Fruit fly (Drosophila melanogaster): ENCODE results near the gene CG6271.

DNA sequence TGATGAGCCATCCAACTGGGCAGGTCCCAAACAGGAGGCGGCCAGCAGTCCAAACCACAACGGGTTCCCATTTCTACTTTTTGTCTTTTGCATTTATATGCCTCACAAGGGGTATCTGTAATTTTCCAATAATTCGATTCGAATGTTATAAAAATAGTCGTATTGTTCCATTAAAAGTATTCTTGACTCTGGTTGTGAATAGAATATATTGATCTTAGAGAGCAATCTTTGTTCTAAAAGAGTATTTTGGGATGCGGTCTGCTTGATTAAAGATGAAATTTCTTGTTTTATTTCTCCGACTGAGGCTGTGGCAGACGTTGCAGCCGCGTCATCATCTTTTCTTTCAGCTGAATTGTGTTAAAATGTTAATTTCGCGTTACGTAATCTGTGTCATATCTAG, 8.0 kb upstream of the CG6271 start:
- TF ChIP-seq CG11902 (GFP tag; optimal IDR thresholded peaks at IDR 0.05) (no peak), acj6 (GFP tag; optimal IDR thresholded peaks at IDR 0.05) (no peak), Ets21C (GFP tag; optimal IDR thresholded peaks at IDR 0.05) (no peak), Smox (GFP tag; optimal IDR thresholded peaks at IDR 0.05) (no peak), CG7368 (GFP tag; optimal IDR thresholded peaks at IDR 0.05) (no peak), net (GFP tag; optimal IDR thresholded peaks at IDR 0.05) (no peak), OdsH (GFP tag; optimal IDR thresholded peaks at IDR 0.05) (peak; percentile 2), pdm3 (GFP tag; optimal IDR thresholded peaks at IDR 0.05) (no peak), esn (GFP tag; optimal IDR thresholded peaks at IDR 0.05) (no peak)

Data from whole organism, prepupa.